Fruit fly (Drosophila melanogaster) whole organism, embryonic: ENCODE data around the gene CG43897.

Experiments used
- Blimp-1 ChIP-seq: fragments of 200-800 bp; sonication (Bioruptor generic); optimal IDR thresholded peaks from 3 replicates; lab custom pipeline; 2018; ENCODE audit warnings: missing biosample characterization, missing genetic modification characterization, mild to moderate bottlenecking, moderate library complexity, missing genetic modification reagents
- CG10366 ChIP-seq: fragments of 200-800 bp; sonication (Bioruptor generic); IDR thresholded peaks from 2 replicates; pipeline ENCODE4 v1.3.6; 2022; ENCODE audit warnings: missing biosample characterization, missing genetic modification characterization
- CG10565 ChIP-seq: fragments of 200-800 bp; sonication (Bioruptor generic); optimal IDR thresholded peaks from 3 replicates; lab custom pipeline; 2016; ENCODE audit warnings: missing biosample characterization, mild to moderate bottlenecking, missing genetic modification characterization
- CG11695 ChIP-seq: fragments of 200-800 bp; sonication (Bioruptor generic); IDR thresholded peaks from 3 replicates; pipeline ENCODE4 v1.3.6; 2022; ENCODE audit warnings: missing biosample characterization, missing genetic modification characterization
- CG12391 ChIP-seq: fragments of 200-800 bp; sonication (Bioruptor generic); optimal IDR thresholded peaks from 3 replicates; lab custom pipeline; 2018; ENCODE audit warnings: missing biosample characterization, mild to moderate bottlenecking, missing genetic modification characterization, moderate library complexity
- CG16815 ChIP-seq: fragments of 200-800 bp; sonication (Bioruptor generic); optimal IDR thresholded peaks from 3 replicates; lab custom pipeline; 2017; ENCODE audit warnings: missing biosample characterization, mild to moderate bottlenecking, missing genetic modification characterization
- CG17568 ChIP-seq: fragments of 200-800 bp; sonication (Bioruptor generic); optimal IDR thresholded peaks from 2 replicates; lab custom pipeline; 2018; ENCODE audit warnings: missing biosample characterization, mild to moderate bottlenecking, missing genetic modification characterization, moderate library complexity
- CG18764 ChIP-seq: fragments of 200-800 bp; sonication (Bioruptor generic); optimal IDR thresholded peaks from 3 replicates; lab custom pipeline; 2016; ENCODE audit warnings: missing biosample characterization, missing genetic modification characterization
- CG2678 ChIP-seq: fragments of 200-800 bp; sonication (Bioruptor generic); optimal IDR thresholded peaks from 3 replicates; lab custom pipeline; 2019; ENCODE audit warnings: missing biosample characterization, mild to moderate bottlenecking, missing genetic modification characterization, moderate library complexity
- CG31224 ChIP-seq: fragments of 200-800 bp; sonication (Bioruptor generic); IDR thresholded peaks from 2 replicates; pipeline ENCODE4 v1.3.6; 2022; ENCODE audit warnings: missing biosample characterization, missing genetic modification characterization
- CG3163 ChIP-seq: fragments of 200-800 bp; sonication (Bioruptor generic); optimal IDR thresholded peaks from 3 replicates; lab custom pipeline; 2016; ENCODE audit warnings: missing biosample characterization, missing genetic modification characterization
- CG33213 ChIP-seq: fragments of 200-800 bp; sonication (Bioruptor generic); optimal IDR thresholded peaks from 3 replicates; lab custom pipeline; 2016; ENCODE audit warnings: missing biosample characterization, missing genetic modification characterization
- CG33557 ChIP-seq: fragments of 200-800 bp; sonication (Bioruptor generic); optimal IDR thresholded peaks from 2 replicates; lab custom pipeline; 2019; ENCODE audit warnings: missing biosample characterization, mild to moderate bottlenecking, missing genetic modification characterization, moderate library complexity
- CG3407 ChIP-seq: fragments of 200-800 bp; sonication (Bioruptor generic); optimal IDR thresholded peaks from 2 replicates; lab custom pipeline; 2018; ENCODE audit warnings: missing biosample characterization, mild to moderate bottlenecking, missing genetic modification characterization
- CG8290 ChIP-seq, 3 experiments: fragments of 200-800 bp; sonication (Bioruptor generic); optimal IDR thresholded peaks; 2 replicates each; lab custom pipeline; 2016 to 2019; ENCODE audit warnings: missing biosample characterization in 3 of 3, missing genetic modification characterization in 3 of 3, mild to moderate bottlenecking in 2 of 3, moderate library complexity in 1 of 3
- CG9609 ChIP-seq: fragments of 200-800 bp; sonication (Bioruptor generic); optimal IDR thresholded peaks from 3 replicates; lab custom pipeline; 2016; ENCODE audit warnings: missing biosample characterization, missing genetic modification characterization
- E2f1 ChIP-seq: fragments of 200-800 bp; sonication (Bioruptor generic); IDR thresholded peaks from 2 replicates; pipeline ENCODE4 v1.3.6; 2022; ENCODE audit warnings: missing biosample characterization, missing genetic modification characterization
- E2f2 ChIP-seq: fragments of 200-800 bp; sonication (Bioruptor generic); IDR thresholded peaks from 2 replicates; pipeline ENCODE4 v1.3.6; 2022; ENCODE audit warnings: missing biosample characterization, missing genetic modification characterization
- Fer3 ChIP-seq: fragments of 200-800 bp; sonication (Bioruptor generic); optimal IDR thresholded peaks from 2 replicates; lab custom pipeline; 2018; ENCODE audit warnings: missing biosample characterization, mild to moderate bottlenecking, missing genetic modification characterization, moderate library complexity
- Gsc ChIP-seq: fragments of 200-800 bp; sonication (Bioruptor generic); IDR thresholded peaks from 2 replicates; pipeline ENCODE4 v1.3.6; 2022; ENCODE audit warnings: missing biosample characterization, missing genetic modification characterization
- HLH3B ChIP-seq: fragments of 200-800 bp; sonication (Bioruptor generic); IDR thresholded peaks from 2 replicates; pipeline ENCODE4 v1.3.6; 2022; ENCODE audit warnings: missing biosample characterization, missing genetic modification characterization
- HLH54F ChIP-seq: fragments of 200-800 bp; sonication (Bioruptor generic); optimal IDR thresholded peaks from 3 replicates; lab custom pipeline; 2016; ENCODE audit warnings: missing biosample characterization, missing genetic modification characterization
- Hmr ChIP-seq: fragments of 200-800 bp; sonication (Bioruptor generic); optimal IDR thresholded peaks from 3 replicates; lab custom pipeline; 2017; ENCODE audit warnings: mild to moderate bottlenecking, missing biosample characterization, missing genetic modification reagents, missing genetic modification characterization
- Oli ChIP-seq: fragments of 200-800 bp; sonication (Bioruptor generic); optimal IDR thresholded peaks from 2 replicates; lab custom pipeline; 2018; ENCODE audit warnings: missing biosample characterization, mild to moderate bottlenecking, missing genetic modification characterization, moderate library complexity
- Optix ChIP-seq: fragments of 200-800 bp; sonication (Bioruptor generic); IDR thresholded peaks from 3 replicates; pipeline ENCODE4 v1.3.6; 2022; ENCODE audit warnings: missing biosample characterization, missing genetic modification characterization
- Vsx1 ChIP-seq: fragments of 200-800 bp; sonication (Bioruptor generic); optimal IDR thresholded peaks from 2 replicates; lab custom pipeline; 2017; ENCODE audit warnings: missing biosample characterization, mild to moderate bottlenecking, missing genetic modification characterization, missing genetic modification reagents
- YL-1 ChIP-seq: fragments of 200-800 bp; sonication (Bioruptor generic); optimal IDR thresholded peaks from 3 replicates; lab custom pipeline; 2017; ENCODE audit warnings: missing biosample characterization, mild to moderate bottlenecking, missing genetic modification characterization
- abd-A ChIP-seq: fragments of 200-800 bp; sonication (Bioruptor generic); optimal IDR thresholded peaks from 3 replicates; lab custom pipeline; 2019; ENCODE audit warnings: missing biosample characterization, mild to moderate bottlenecking, missing genetic modification characterization, moderate library complexity
- ash1 ChIP-seq: fragments of 200-800 bp; sonication (Bioruptor generic); optimal IDR thresholded peaks from 2 replicates; lab custom pipeline; 2018; ENCODE audit warnings: missing biosample characterization, mild to moderate bottlenecking, missing genetic modification characterization
- emc ChIP-seq: fragments of 200-800 bp; sonication (Bioruptor generic); optimal IDR thresholded peaks from 2 replicates; lab custom pipeline; 2016; ENCODE audit warnings: missing biosample characterization, missing genetic modification characterization
- ewg ChIP-seq: fragments of 200-800 bp; sonication (Bioruptor generic); optimal IDR thresholded peaks from 3 replicates; lab custom pipeline; 2017; ENCODE audit warnings: mild to moderate bottlenecking, missing biosample characterization, missing genetic modification reagents, missing genetic modification characterization
- eyg ChIP-seq: fragments of 200-800 bp; sonication (Bioruptor generic); optimal IDR thresholded peaks from 3 replicates; lab custom pipeline; 2016; ENCODE audit warnings: missing biosample characterization, missing genetic modification characterization
- fd96Cb ChIP-seq: fragments of 200-800 bp; sonication (Bioruptor generic); optimal IDR thresholded peaks from 2 replicates; lab custom pipeline; 2018; ENCODE audit warnings: missing biosample characterization, mild to moderate bottlenecking, missing genetic modification characterization, moderate library complexity
- gce ChIP-seq: fragments of 200-800 bp; sonication (Bioruptor generic); IDR thresholded peaks from 3 replicates; pipeline ENCODE4 v1.3.6; 2022; ENCODE audit warnings: missing biosample characterization, missing genetic modification characterization
- gsb ChIP-seq: fragments of 200-800 bp; sonication (Bioruptor generic); IDR thresholded peaks from 2 replicates; pipeline ENCODE4 v1.3.6; 2022; ENCODE audit warnings: missing biosample characterization, missing genetic modification characterization
- ham ChIP-seq: fragments of 200-800 bp; sonication (Bioruptor generic); IDR thresholded peaks from 2 replicates; pipeline ENCODE4 v1.3.6; 2022; ENCODE audit warnings: missing biosample characterization, missing genetic modification characterization
- jing ChIP-seq: fragments of 200-800 bp; sonication (Bioruptor generic); optimal IDR thresholded peaks from 2 replicates; lab custom pipeline; 2018; ENCODE audit warnings: missing biosample characterization, mild to moderate bottlenecking, missing genetic modification characterization
- lola ChIP-seq, 3 experiments: fragments of >200 bp in 2 of 3; fragments of 200-800 bp in 1 of 3; sonication (Bioruptor generic) in 1 of 3; optimal IDR thresholded peaks; 2 replicates each; lab custom pipeline; 2017 to 2019; ENCODE audit warnings: missing biosample characterization in 3 of 3, missing genetic modification characterization in 3 of 3, mild to moderate bottlenecking in 1 of 3, moderate library complexity in 1 of 3
- nerfin-2 ChIP-seq: fragments of 200-800 bp; sonication (Bioruptor generic); IDR thresholded peaks from 2 replicates; pipeline ENCODE4 v1.3.6; 2022; ENCODE audit warnings: missing biosample characterization, missing genetic modification characterization; ENCODE audit not compliant: partially characterized antibody
- sc ChIP-seq, 3 experiments: fragments of >200 bp in 2 of 3; fragments of 200-800 bp in 1 of 3; sonication (Bioruptor generic) in 1 of 3; optimal IDR thresholded peaks; 2 replicates in 2 of 3; 3 replicates in 1 of 3; lab custom pipeline; 2017; ENCODE audit warnings: mild to moderate bottlenecking in 1 of 3, missing biosample characterization in 1 of 3, missing genetic modification characterization in 1 of 3, missing genetic modification reagents in 1 of 3
- sisA ChIP-seq: fragments of 200-800 bp; sonication (Bioruptor generic); IDR thresholded peaks from 2 replicates; pipeline ENCODE4 v1.3.6; 2022; ENCODE audit warnings: missing biosample characterization, missing genetic modification characterization
- tio ChIP-seq: fragments of 200-800 bp; sonication (Bioruptor generic); optimal IDR thresholded peaks from 2 replicates; lab custom pipeline; 2017; ENCODE audit warnings: missing biosample characterization, missing genetic modification characterization, inconsistent platforms
- ttk ChIP-seq: fragments of 200-800 bp; sonication (Bioruptor generic); IDR thresholded peaks from 2 replicates; pipeline ENCODE4 v2.1.2; 2022; ENCODE audit warnings: missing biosample characterization, missing genetic modification characterization
- unpg ChIP-seq: fragments of 200-800 bp; sonication (Bioruptor generic); optimal IDR thresholded peaks from 3 replicates; lab custom pipeline; 2018; ENCODE audit warnings: missing biosample characterization, mild to moderate bottlenecking, missing genetic modification characterization, moderate library complexity

CG43897 gene

DNA sequence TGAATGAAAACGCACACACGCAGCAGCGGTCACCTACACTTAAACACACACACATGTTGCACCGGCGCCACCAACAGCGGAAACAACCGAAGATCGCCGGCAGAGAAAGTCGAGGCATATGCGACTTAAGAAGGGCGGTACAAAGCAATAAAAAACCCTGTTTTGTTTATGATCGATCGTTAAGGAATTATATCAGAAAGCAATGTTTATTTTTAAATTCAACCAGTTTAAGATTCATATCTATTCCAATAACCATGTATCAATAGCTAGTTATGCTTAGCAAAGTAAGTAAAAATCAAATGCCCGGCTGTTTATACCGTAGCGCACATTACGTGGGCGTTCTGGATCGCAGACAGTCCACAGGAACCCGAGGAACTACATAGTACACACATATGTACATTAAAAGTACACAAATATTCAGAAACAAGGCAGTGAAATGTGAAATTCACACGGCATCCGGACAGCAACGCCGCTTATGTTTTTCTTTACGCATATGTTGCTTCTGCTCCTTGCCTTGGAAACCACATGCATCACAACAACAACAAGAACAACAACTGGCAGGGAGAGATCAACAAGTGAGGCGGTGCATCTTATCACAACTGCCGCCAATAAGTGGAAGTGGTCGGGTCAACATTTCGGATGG, 42.3 kb downstream of the CG43897 start (continued):
- TF ChIP-seq sc (optimal IDR thresholded peaks at IDR 0.05; lab: Kevin White, UChicago), result no peak
- peak; percentile 98 for TF ChIP-seq sc (GFP tag; optimal IDR thresholded peaks at IDR 0.05; lab: Kevin White, UChicago)
- peak; percentile 58 for TF ChIP-seq abd-A
- TF ChIP-seq Fer3 (tag; lab: Kevin White, UChicago), result peak; percentile 95
- TF ChIP-seq Blimp-1, result peak; percentile 99
- TF ChIP-seq E2f1, result peak; percentile 95

DNA sequence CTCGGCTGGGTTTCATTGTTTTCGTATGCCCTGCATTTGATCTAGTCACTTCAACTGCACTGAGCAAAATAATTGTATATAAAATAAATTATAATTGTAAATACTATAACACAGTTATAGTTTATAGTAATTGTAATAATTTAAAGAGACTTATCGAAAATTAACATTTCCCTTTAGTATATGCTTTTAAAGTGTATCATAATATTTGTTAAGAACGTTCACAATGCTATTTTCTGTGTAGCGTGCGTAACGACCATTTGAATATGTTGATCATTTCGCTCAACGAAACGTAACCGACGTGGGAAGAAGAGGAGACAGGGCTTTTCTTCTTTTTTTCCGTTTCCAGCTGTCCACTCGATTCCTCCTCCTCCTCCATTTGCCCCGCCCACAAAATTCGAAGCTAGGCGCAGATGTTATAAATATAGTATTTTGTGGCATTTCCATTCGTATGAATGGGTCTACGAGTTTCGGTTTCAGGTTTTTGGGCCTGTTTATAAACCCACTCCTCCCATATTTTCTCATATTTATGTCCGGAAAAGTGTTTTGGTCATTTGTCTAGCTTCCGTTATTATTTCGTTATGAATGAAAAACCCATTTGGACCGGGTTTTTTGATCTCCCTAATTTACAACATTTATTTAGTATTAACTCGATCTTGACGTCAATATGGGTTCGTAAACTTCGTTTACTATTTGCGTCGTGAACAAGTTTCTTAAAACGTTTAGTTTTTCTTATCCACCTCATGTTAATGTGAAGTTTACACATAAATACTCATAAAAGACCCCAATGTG, 43.0 kb downstream of the CG43897 start:
- TF ChIP-seq CG3163 (no peak), unpg (GFP tag; lab: Kevin White, UChicago) (peak; percentile 92), gsb (GFP tag; lab: Robert Waterston, UW) (peak; percentile 39; the same call in 1 of the 2 replicates), ash1 (GFP tag; lab: Kevin White, UChicago) (no peak), CG18764 (GFP tag; lab: Kevin White, UChicago) (peak; percentile 47), sisA (GFP tag; lab: Robert Waterston, UW) (peak; percentile 85), Hmr (GFP tag; lab: Kevin White, UChicago) (peak; percentile 54), CG11695 (peak; percentile 87), E2f2 (GFP tag; lab: Robert Waterston, UW) (peak; percentile 37), eyg (no peak), CG10366 (GFP tag; lab: Robert Waterston, UW) (peak; percentile 67), CG17568 (GFP tag; lab: Kevin White, UChicago) (peak; percentile 57), CG33213 (no peak), tio (GFP tag; lab: Kevin White, UChicago) (no peak), Optix (GFP tag; lab: Robert Waterston, UW) (peak; percentile 60; the same call in 2 of the 3 replicates), lola (GFP tag; optimal IDR thresholded peaks at IDR 0.05; lab: Kevin White, UChicago) (peak in 1 of 3 experiments; percentile 92), nerfin-2 (GFP tag; lab: Robert Waterston, UW) (no peak), fd96Cb (peak; percentile 89), CG33557 (GFP tag; lab: Kevin White, UChicago) (peak; percentile 88), Oli (tag; lab: Kevin White, UChicago) (peak; percentile 82), emc (GFP tag; lab: Kevin White, UChicago) (no peak), CG16815 (GFP tag; lab: Kevin White, UChicago) (peak; percentile 67), CG10565 (GFP tag; lab: Kevin White, UChicago) (no peak), jing (peak; percentile 48), CG8290 (GFP tag; optimal IDR thresholded peaks at IDR 0.05; lab: Kevin White, UChicago) (peak; percentile 46), CG8290 (tag; optimal IDR thresholded peaks at IDR 0.05; lab: Kevin White, UChicago) (no peak), CG31224 (peak; percentile 61), ttk (GFP tag; lab: Robert Waterston, UW) (peak; percentile 85), HLH3B (GFP tag; lab: Robert Waterston, UW) (peak; percentile 85), CG12391 (tag; lab: Kevin White, UChicago) (peak; percentile 91), ewg (GFP tag; lab: Kevin White, UChicago) (peak; percentile 66), gce (GFP tag; lab: Robert Waterston, UW) (peak; percentile 86), HLH54F (GFP tag; lab: Kevin White, UChicago) (no peak), CG3407 (GFP tag; lab: Kevin White, UChicago) (peak; percentile 82), Vsx1 (GFP tag; lab: Kevin White, UChicago) (peak; percentile 62), ham (GFP tag; lab: Robert Waterston, UW) (0 out of 2 replicates have a peak, but pooled peaks have one; percentile 32), Gsc (no peak; the same call in 1 of the 2 replicates), YL-1 (no peak), CG9609 (GFP tag; lab: Kevin White, UChicago) (peak; percentile 26), CG2678 (peak; percentile 90)
